Fruit fly (Drosophila melanogaster): Measurements from ENCODE around the gene Rox8.

The Rox8 gene

DNA sequence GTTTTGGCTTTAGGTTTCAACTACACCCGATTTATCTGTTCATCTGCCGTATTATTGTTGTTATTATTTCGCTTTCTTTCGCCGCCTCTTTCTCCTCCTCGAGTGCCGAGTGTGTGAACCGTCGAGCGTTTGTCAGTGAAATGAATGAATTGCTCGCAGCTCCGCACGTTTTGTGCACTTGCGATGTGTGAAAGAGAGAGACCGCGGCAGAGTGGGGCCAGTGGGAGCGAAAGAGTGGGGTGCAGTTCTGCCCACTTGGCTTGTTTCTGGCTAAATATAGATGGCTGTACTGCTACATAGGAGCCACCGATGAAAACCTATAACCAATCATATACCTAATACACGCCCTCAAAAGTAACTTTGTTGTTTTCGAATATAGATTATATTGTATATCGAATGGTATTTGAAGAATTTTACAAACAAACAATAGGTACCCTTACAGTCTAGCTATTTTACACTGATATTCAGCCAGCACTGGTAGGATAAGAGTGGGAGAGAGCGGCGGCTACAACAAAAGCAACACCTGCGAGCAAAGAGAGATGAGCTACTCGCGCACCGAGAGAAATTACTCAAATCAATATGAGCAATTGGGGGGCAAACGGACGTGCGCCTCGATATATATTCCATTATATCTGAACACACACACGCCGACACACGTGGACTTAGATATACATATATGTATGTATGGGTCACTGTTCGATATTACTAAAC, 41.5 kb downstream of the Rox8 start (continued):
- TF ChIP-seq pfk (GFP tag; optimal IDR thresholded peaks at IDR 0.05) = no peak
- TF ChIP-seq gcm2 (GFP tag; optimal IDR thresholded peaks at IDR 0.05) = no peak
- no peak for TF ChIP-seq tio (GFP tag; optimal IDR thresholded peaks at IDR 0.05)
- no peak for TF ChIP-seq CG15479 (GFP tag; optimal IDR thresholded peaks at IDR 0.05)
- TF ChIP-seq insv (GFP tag; optimal IDR thresholded peaks at IDR 0.05) = no peak
- TF ChIP-seq CG12219 (GFP tag; optimal IDR thresholded peaks at IDR 0.05) = no peak
- TF ChIP-seq nom (GFP tag; optimal IDR thresholded peaks at IDR 0.05) = no peak
- no peak for TF ChIP-seq dati (GFP tag; IDR thresholded peaks at IDR 0.05)
- no peak for TF ChIP-seq Doc2 (GFP tag; IDR thresholded peaks at IDR 0.05)
- TF ChIP-seq CkIIα-i1 (GFP tag; IDR thresholded peaks at IDR 0.05) = no peak
- no peak for TF ChIP-seq CG18262 (tag; optimal IDR thresholded peaks at IDR 0.05)
- 0 out of 4 replicates have a peak, but pooled peaks have one; percentile 34 for TF ChIP-seq chinmo (GFP tag; IDR thresholded peaks at IDR 0.05; ENCODE audit: partially characterized antibody)
- TF ChIP-seq Adf1 (GFP tag; IDR thresholded peaks at IDR 0.05) = no peak
- TF ChIP-seq CG6654 (GFP tag; optimal IDR thresholded peaks at IDR 0.05) = no peak
- TF ChIP-seq Xrp1 (GFP tag; IDR thresholded peaks at IDR 0.05) = peak; percentile 45; the same call in 1 of the 2 replicates
- no peak for TF ChIP-seq Blimp-1 (GFP tag; optimal IDR thresholded peaks at IDR 0.05)
- no peak for TF ChIP-seq Lim3 (GFP tag; IDR thresholded peaks at IDR 0.05)
- no peak for TF ChIP-seq ase (GFP tag; IDR thresholded peaks at IDR 0.05)
- no peak for TF ChIP-seq sqz (GFP tag; optimal IDR thresholded peaks at IDR 0.05)
- no peak for TF ChIP-seq B-H2 (GFP tag; optimal IDR thresholded peaks at IDR 0.05)
- TF ChIP-seq pnt (GFP tag; optimal IDR thresholded peaks at IDR 0.05) = no peak
- no peak for TF ChIP-seq bowl (GFP tag; IDR thresholded peaks at IDR 0.05)
- no peak for TF ChIP-seq CG2129 (GFP tag; IDR thresholded peaks at IDR 0.05; ENCODE audit: partially characterized antibody)
- no peak for TF ChIP-seq chn (GFP tag; optimal IDR thresholded peaks at IDR 0.05)
- TF ChIP-seq hth (optimal IDR thresholded peaks at IDR 0.05) = no peak
- no peak for TF ChIP-seq Hmx (GFP tag; optimal IDR thresholded peaks at IDR 0.05)
- no peak for TF ChIP-seq Dip3 (GFP tag; optimal IDR thresholded peaks at IDR 0.05)
- no peak for TF ChIP-seq CG2202 (tag; optimal IDR thresholded peaks at IDR 0.05)
- TF ChIP-seq CG7271 (tag; optimal IDR thresholded peaks at IDR 0.05) = no peak
- TF ChIP-seq CG1647 (GFP tag; optimal IDR thresholded peaks at IDR 0.05) = no peak
- TF ChIP-seq CG2199 (GFP tag; IDR thresholded peaks at IDR 0.05) = peak; percentile 62; the same call in 1 of the 3 replicates
- no peak for TF ChIP-seq CG8944 (GFP tag; optimal IDR thresholded peaks at IDR 0.05)
- TF ChIP-seq CG4820 (GFP tag; optimal IDR thresholded peaks at IDR 0.05) = no peak
- no peak for TF ChIP-seq ems (GFP tag; optimal IDR thresholded peaks at IDR 0.05)
- TF ChIP-seq fd3F (GFP tag; optimal IDR thresholded peaks at IDR 0.05) = no peak
- TF ChIP-seq ac (GFP tag; optimal IDR thresholded peaks at IDR 0.05) = no peak
- peak; percentile 1 for TF ChIP-seq CG1832 (GFP tag; optimal IDR thresholded peaks at IDR 0.05)
- TF ChIP-seq CG10462 (GFP tag; optimal IDR thresholded peaks at IDR 0.05) = no peak
- no peak for TF ChIP-seq CG3726 (GFP tag; IDR thresholded peaks at IDR 0.05)
- TF ChIP-seq CG2678 (tag; optimal IDR thresholded peaks at IDR 0.05) = peak; percentile 45
- TF ChIP-seq CG9609 (GFP tag; optimal IDR thresholded peaks at IDR 0.05) = no peak
- TF ChIP-seq CG7987 (GFP tag; optimal IDR thresholded peaks at IDR 0.05) = no peak
- no peak for TF ChIP-seq Ets97D (GFP tag; optimal IDR thresholded peaks at IDR 0.05)
- TF ChIP-seq CG7839 (tag; optimal IDR thresholded peaks at IDR 0.05) = peak; percentile 3
- TF ChIP-seq gcm (GFP tag; optimal IDR thresholded peaks at IDR 0.05) = peak; percentile 3
- TF ChIP-seq zfh1 (GFP tag; IDR thresholded peaks at IDR 0.05) = no peak
- no peak for TF ChIP-seq CG6272 (GFP tag; IDR thresholded peaks at IDR 0.05)
- no peak for TF ChIP-seq NFAT (GFP tag; IDR thresholded peaks at IDR 0.05)
- 0 out of 3 replicates have a peak, but pooled peaks have one; percentile 33 for TF ChIP-seq knrl (GFP tag; IDR thresholded peaks at IDR 0.05; ENCODE audit: partially characterized antibody)
- TF ChIP-seq CG6813 (GFP tag; optimal IDR thresholded peaks at IDR 0.05) = no peak

Measured in whole organism, embryonic.